Fruit fly (Drosophila melanogaster) whole organism, embryonic: Measurements from ENCODE around the gene Ku80.
A peak's percentile ranks its signal among the peaks of the same experiment; 100 is the strongest.

Experiments
- B-H1 ChIP-seq: fragments of 200-800 bp; sonication (Bioruptor generic); IDR thresholded peaks from 3 replicates; pipeline ENCODE4 v1.3.6; 2022; ENCODE audit warnings: missing biosample characterization, missing genetic modification characterization
- CG11504 ChIP-seq: fragments of 200-800 bp; sonication (Bioruptor generic); optimal IDR thresholded peaks from 3 replicates; lab custom pipeline; 2019; ENCODE audit warnings: missing biosample characterization, mild to moderate bottlenecking, missing genetic modification characterization, moderate library complexity
- CG8478 ChIP-seq: fragments of >200 bp; optimal IDR thresholded peaks from 2 replicates; lab custom pipeline; 2018
- Kr ChIP-seq: fragments of 200-800 bp; sonication (Bioruptor generic); optimal IDR thresholded peaks from 2 replicates; lab custom pipeline; 2017; ENCODE audit warnings: missing biosample characterization, mild to moderate bottlenecking, missing genetic modification characterization
- phol ChIP-seq: fragments of 200-800 bp; sonication (Bioruptor generic); optimal IDR thresholded peaks from 3 replicates; lab custom pipeline; 2018; ENCODE audit warnings: missing biosample characterization, mild to moderate bottlenecking, missing genetic modification characterization, moderate library complexity

DNA sequence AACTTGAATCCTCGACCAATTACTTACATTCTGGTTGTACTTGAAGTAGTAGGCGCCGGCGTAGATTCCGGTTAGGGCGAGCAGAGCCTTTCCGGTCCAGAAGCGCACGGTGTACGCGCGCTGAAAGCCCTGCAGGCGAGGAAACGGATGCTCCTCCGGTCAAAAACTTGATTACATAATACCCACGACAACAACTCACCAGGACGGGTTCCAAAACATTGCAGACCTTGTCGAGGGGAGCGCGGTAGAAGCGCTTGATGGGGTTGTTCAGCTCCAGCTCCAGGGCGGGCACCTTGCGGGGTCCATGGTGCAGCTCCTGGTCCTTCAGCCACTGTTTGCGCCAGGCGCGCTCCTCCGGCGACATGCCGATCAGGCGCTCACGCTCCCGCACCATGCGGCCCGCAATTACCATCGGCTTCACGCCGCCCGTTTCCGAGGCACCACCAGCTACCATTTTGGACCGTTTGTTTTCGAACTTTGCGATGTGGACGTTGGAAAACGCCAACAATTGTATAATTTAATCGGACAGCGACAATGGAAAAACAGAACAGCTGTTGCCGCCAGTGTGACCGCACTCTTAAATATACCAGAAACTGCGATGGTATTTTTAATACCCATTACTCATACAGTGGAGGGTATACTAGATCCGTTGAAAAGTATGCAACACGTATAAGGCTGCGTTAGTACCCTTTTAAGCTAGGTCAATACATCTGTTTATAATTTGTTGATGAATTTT is 20.3 kb downstream of the Ku80 start, which contains the start of gene ND-B17:
- TF ChIP-seq CG11504 (tag; lab: Kevin White, UChicago) = no peak
- TF ChIP-seq B-H1 = no peak; the same call in 2 of the 3 replicates
- peak; percentile 17 for TF ChIP-seq phol (tag; lab: Kevin White, UChicago)
- no peak for TF ChIP-seq CG8478 (lab: Kevin White, UChicago)
- TF ChIP-seq Kr = no peak
